Fruit fly (Drosophila melanogaster): ENCODE measurements around the gene sn.

- TF ChIP-seq CG11504 (tag; optimal IDR thresholded peaks at IDR 0.05) (peak; percentile 7), GATAe (GFP tag; conservative IDR thresholded peaks at IDR 0.05) (no peak), Hand (GFP tag; optimal IDR thresholded peaks at IDR 0.05) (no peak), chn (GFP tag; optimal IDR thresholded peaks at IDR 0.05) (no peak), corto (GFP tag; optimal IDR thresholded peaks at IDR 0.05) (no peak), ci (GFP tag; IDR thresholded peaks at IDR 0.05) (no peak), NfI (GFP tag; optimal IDR thresholded peaks at IDR 0.05) (no peak), NFAT (GFP tag; IDR thresholded peaks at IDR 0.05) (0 out of 2 replicates have a peak, but pooled peaks have one; percentile 21), CG3281 (GFP tag; optimal IDR thresholded peaks at IDR 0.05) (no peak), Fer2 (tag; optimal IDR thresholded peaks at IDR 0.05) (no peak), CG5953 (GFP tag; IDR thresholded peaks at IDR 0.05) (no peak)
Measured at dm6 chrX:7935798-7936572, 27.8 kb upstream of the sn start, which contains the start of gene Ubr3.

Measured in whole organism, embryonic.